Worm (Caenorhabditis elegans): ENCODE results near the gene dmsr-10.

ce11 chrV:6846507-6846906 is 44.8 kb upstream of the dmsr-10 start, which contains the start of gene lgc-54:
- no peak for TF ChIP-seq ztf-11 (tag; optimal IDR thresholded peaks at IDR 0.05)
- no peak for TF ChIP-seq pqm-1 (tag; optimal IDR thresholded peaks at IDR 0.05)
- TF ChIP-seq nfya-1 (tag; optimal IDR thresholded peaks at IDR 0.05; ENCODE audit: insufficient read depth): no peak
- no peak for TF ChIP-seq nhr-67 (tag; optimal IDR thresholded peaks at IDR 0.05)
- TF ChIP-seq skn-1 (tag; optimal IDR thresholded peaks at IDR 0.05): no peak
- no peak for TF ChIP-seq ZK546.5 (tag; optimal IDR thresholded peaks at IDR 0.05)
- TF ChIP-seq ama-1 (optimal IDR thresholded peaks at IDR 0.05): no peak
- TF ChIP-seq nhr-28 (tag; optimal IDR thresholded peaks at IDR 0.05): no peak
- no peak for TF ChIP-seq elt-2 (tag; optimal IDR thresholded peaks at IDR 0.05)
- no peak for TF ChIP-seq nhr-237 (tag; optimal IDR thresholded peaks at IDR 0.05)
- TF ChIP-seq pha-4 (tag; optimal IDR thresholded peaks at IDR 0.05): no peak

Measured in whole organism, L3 larva.